Fruit fly (Drosophila melanogaster) whole organism, embryonic: ENCODE data around the gene Pde9.

Experiments
- ATbp ChIP-seq: fragments of 200-800 bp; sonication (Bioruptor generic); optimal IDR thresholded peaks from 2 replicates; lab custom pipeline; 2017; ENCODE audit warnings: missing biosample characterization, mild to moderate bottlenecking, missing genetic modification characterization, missing genetic modification reagents
- Atf6 ChIP-seq: fragments of 200-800 bp; sonication (Bioruptor generic); IDR thresholded peaks from 2 replicates; pipeline ENCODE4 v1.3.6; 2022; ENCODE audit warnings: missing biosample characterization, missing genetic modification characterization
- CG10979 ChIP-seq: fragments of 200-800 bp; sonication (Bioruptor generic); optimal IDR thresholded peaks from 2 replicates; lab custom pipeline; 2018; ENCODE audit warnings: missing biosample characterization, mild to moderate bottlenecking, missing genetic modification characterization, moderate library complexity
- CG11398 ChIP-seq: fragments of 200-800 bp; sonication (Bioruptor generic); optimal IDR thresholded peaks from 2 replicates; lab custom pipeline; 2016; ENCODE audit warnings: missing biosample characterization, missing genetic modification characterization
- CG11696 ChIP-seq: fragments of 200-800 bp; sonication (Bioruptor generic); IDR thresholded peaks from 2 replicates; pipeline ENCODE4 v1.3.6; 2022; ENCODE audit warnings: missing biosample characterization, missing genetic modification characterization
- CG12071 ChIP-seq: fragments of 200-800 bp; sonication (Bioruptor generic); optimal IDR thresholded peaks from 3 replicates; lab custom pipeline; 2018; ENCODE audit warnings: missing biosample characterization, mild to moderate bottlenecking, missing genetic modification characterization
- CG12769 ChIP-seq: fragments of 200-800 bp; sonication (Bioruptor generic); optimal IDR thresholded peaks from 2 replicates; lab custom pipeline; 2019; ENCODE audit warnings: missing biosample characterization, mild to moderate bottlenecking, missing genetic modification characterization, moderate library complexity
- CG1602 ChIP-seq: fragments of 200-800 bp; sonication (Bioruptor generic); optimal IDR thresholded peaks from 3 replicates; lab custom pipeline; 2016; ENCODE audit warnings: missing biosample characterization, missing genetic modification characterization
- CG16779 ChIP-seq: fragments of 200-800 bp; sonication (Bioruptor generic); IDR thresholded peaks from 2 replicates; pipeline ENCODE4 v1.3.6; 2022; ENCODE audit warnings: missing biosample characterization, missing genetic modification characterization
- CG18262 ChIP-seq: fragments of 200-800 bp; optimal IDR thresholded peaks from 3 replicates; lab custom pipeline; 2019; ENCODE audit warnings: missing biosample characterization, mild to moderate bottlenecking, missing genetic modification characterization, moderate library complexity
- CG18619 ChIP-seq: fragments of 200-800 bp; sonication (Bioruptor generic); optimal IDR thresholded peaks from 3 replicates; lab custom pipeline; 2017; ENCODE audit warnings: missing biosample characterization, mild to moderate bottlenecking, missing genetic modification characterization
- CG31388 ChIP-seq: fragments of 200-800 bp; sonication (Bioruptor generic); optimal IDR thresholded peaks from 2 replicates; lab custom pipeline; 2016; ENCODE audit warnings: missing biosample characterization, missing genetic modification characterization
- CG4424 ChIP-seq: fragments of 200-800 bp; sonication (Bioruptor generic); optimal IDR thresholded peaks from 3 replicates; lab custom pipeline; 2016; ENCODE audit warnings: missing biosample characterization, missing genetic modification characterization
- CG4617 ChIP-seq: fragments of 200-800 bp; sonication (Bioruptor generic); optimal IDR thresholded peaks from 3 replicates; lab custom pipeline; 2016; ENCODE audit warnings: missing biosample characterization, missing genetic modification characterization, borderline replicate concordance
- CG4820 ChIP-seq: fragments of 200-800 bp; sonication (Bioruptor generic); optimal IDR thresholded peaks from 3 replicates; lab custom pipeline; 2016; ENCODE audit warnings: missing biosample characterization, missing genetic modification characterization
- CG6689 ChIP-seq: fragments of 200-800 bp; sonication (Bioruptor generic); IDR thresholded peaks from 2 replicates; pipeline ENCODE4 v1.3.6; 2022; ENCODE audit warnings: missing biosample characterization, missing genetic modification characterization
- CG6791 ChIP-seq: fragments of 200-800 bp; sonication (Bioruptor generic); IDR thresholded peaks from 3 replicates; pipeline ENCODE4 v1.3.6; 2022; ENCODE audit warnings: missing biosample characterization, missing genetic modification characterization; ENCODE audit not compliant: partially characterized antibody
- CG7839 ChIP-seq: fragments of 200-800 bp; sonication (Bioruptor generic); optimal IDR thresholded peaks from 3 replicates; lab custom pipeline; 2018; ENCODE audit warnings: missing biosample characterization, mild to moderate bottlenecking, missing genetic modification characterization, moderate library complexity
- CG9797 ChIP-seq: fragments of 200-800 bp; sonication (Bioruptor generic); optimal IDR thresholded peaks from 3 replicates; lab custom pipeline; 2018; ENCODE audit warnings: missing biosample characterization, mild to moderate bottlenecking, missing genetic modification characterization
- D19B ChIP-seq: fragments of 200-800 bp; sonication (Bioruptor generic); optimal IDR thresholded peaks from 2 replicates; lab custom pipeline; 2017; ENCODE audit warnings: missing biosample characterization, mild to moderate bottlenecking, missing genetic modification characterization
- Fer2 ChIP-seq: fragments of 200-800 bp; sonication (Bioruptor generic); optimal IDR thresholded peaks from 2 replicates; lab custom pipeline; 2018; ENCODE audit warnings: missing biosample characterization, mild to moderate bottlenecking, missing genetic modification characterization, moderate library complexity
- Gug ChIP-seq: fragments of 200-800 bp; sonication (Bioruptor generic); IDR thresholded peaks from 4 replicates; pipeline ENCODE4 v1.3.6; 2022; ENCODE audit warnings: missing biosample characterization, missing genetic modification characterization
- Med ChIP-seq: fragments of 200-800 bp; sonication (Bioruptor generic); peaks from one replicate; lab custom pipeline; 2016; ENCODE audit warnings: missing biosample characterization, missing genetic modification characterization, mild to moderate bottlenecking, inconsistent platforms, moderate library complexity
- Ptx1 ChIP-seq: fragments of 200-800 bp; sonication (Bioruptor generic); IDR thresholded peaks from 2 replicates; pipeline ENCODE4 v1.3.6; 2022; ENCODE audit warnings: missing biosample characterization, missing genetic modification characterization
- Rfx ChIP-seq: fragments of 200-800 bp; sonication (Bioruptor generic); IDR thresholded peaks from 2 replicates; pipeline ENCODE4 v1.3.6; 2022; ENCODE audit warnings: missing biosample characterization, missing genetic modification characterization
- Sox102F ChIP-seq: fragments of 200-800 bp; sonication (Bioruptor generic); optimal IDR thresholded peaks from 2 replicates; lab custom pipeline; 2018; ENCODE audit warnings: missing biosample characterization, mild to moderate bottlenecking, missing genetic modification characterization, moderate library complexity
- Vsx1 ChIP-seq: fragments of 200-800 bp; sonication (Bioruptor generic); optimal IDR thresholded peaks from 2 replicates; lab custom pipeline; 2017; ENCODE audit warnings: missing biosample characterization, mild to moderate bottlenecking, missing genetic modification characterization, missing genetic modification reagents
- ac ChIP-seq: fragments of 200-800 bp; sonication (Bioruptor generic); optimal IDR thresholded peaks from 3 replicates; lab custom pipeline; 2017; ENCODE audit warnings: missing biosample characterization, mild to moderate bottlenecking, missing genetic modification characterization
- amos ChIP-seq: fragments of 200-800 bp; sonication (Bioruptor generic); IDR thresholded peaks from 2 replicates; pipeline ENCODE4 v1.3.6; 2022; ENCODE audit warnings: missing biosample characterization, missing genetic modification characterization; ENCODE audit not compliant: partially characterized antibody
- chif ChIP-seq, 2 experiments: fragments of 200-800 bp; sonication (Bioruptor generic); optimal IDR thresholded peaks; 3 replicates each; lab custom pipeline; 2016; ENCODE audit warnings: missing biosample characterization in 2 of 2, missing genetic modification characterization in 2 of 2
- dm ChIP-seq: fragments of 200-800 bp; sonication (Bioruptor generic); optimal IDR thresholded peaks from 3 replicates; lab custom pipeline; 2016; ENCODE audit warnings: missing biosample characterization, missing genetic modification characterization
- dmrt99B ChIP-seq: fragments of 200-800 bp; sonication (Bioruptor generic); optimal IDR thresholded peaks from 2 replicates; lab custom pipeline; 2018; ENCODE audit warnings: missing biosample characterization, mild to moderate bottlenecking, missing genetic modification characterization, moderate library complexity
- esg ChIP-seq: fragments of 200-800 bp; sonication (Bioruptor generic); conservative IDR thresholded peaks from 2 replicates; pipeline ENCODE4 v1.3.6; 2022; ENCODE audit warnings: missing biosample characterization, missing genetic modification characterization
- ewg ChIP-seq: fragments of 200-800 bp; sonication (Bioruptor generic); optimal IDR thresholded peaks from 3 replicates; lab custom pipeline; 2017; ENCODE audit warnings: mild to moderate bottlenecking, missing biosample characterization, missing genetic modification reagents, missing genetic modification characterization
- fd96Cb ChIP-seq: fragments of 200-800 bp; sonication (Bioruptor generic); optimal IDR thresholded peaks from 2 replicates; lab custom pipeline; 2018; ENCODE audit warnings: missing biosample characterization, mild to moderate bottlenecking, missing genetic modification characterization, moderate library complexity
- gce ChIP-seq: fragments of 200-800 bp; sonication (Bioruptor generic); IDR thresholded peaks from 3 replicates; pipeline ENCODE4 v1.3.6; 2022; ENCODE audit warnings: missing biosample characterization, missing genetic modification characterization
- gem ChIP-seq: fragments of 200-800 bp; sonication (Bioruptor generic); optimal IDR thresholded peaks from 2 replicates; lab custom pipeline; 2019; ENCODE audit warnings: missing biosample characterization, mild to moderate bottlenecking, missing genetic modification characterization, moderate library complexity
- grau ChIP-seq: fragments of 200-800 bp; optimal IDR thresholded peaks from 3 replicates; lab custom pipeline; 2019; ENCODE audit warnings: missing biosample characterization, mild to moderate bottlenecking, missing genetic modification characterization, moderate library complexity
- ham ChIP-seq: fragments of 200-800 bp; sonication (Bioruptor generic); IDR thresholded peaks from 2 replicates; pipeline ENCODE4 v1.3.6; 2022; ENCODE audit warnings: missing biosample characterization, missing genetic modification characterization
- hkb ChIP-seq, 2 experiments: fragments of 200-800 bp in 1 of 2; fragments of >200 bp in 1 of 2; sonication (Bioruptor generic) in 1 of 2; IDR thresholded peaks in 1 of 2; optimal IDR thresholded peaks in 1 of 2; 2 replicates each; pipeline versions ENCODE4 v1.3.6 to Lab custom; 2017 to 2022; ENCODE audit warnings: missing biosample characterization in 1 of 2, missing genetic modification characterization in 1 of 2
- knrl ChIP-seq: fragments of 200-800 bp; sonication (Bioruptor generic); IDR thresholded peaks from 3 replicates; pipeline ENCODE4 v1.3.6; 2022; ENCODE audit warnings: missing biosample characterization, missing genetic modification characterization; ENCODE audit not compliant: partially characterized antibody
- lab ChIP-seq: fragments of 200-800 bp; sonication (Bioruptor generic); optimal IDR thresholded peaks from 3 replicates; lab custom pipeline; 2017; ENCODE audit warnings: missing biosample characterization, missing genetic modification characterization, mild to moderate bottlenecking, moderate library complexity, missing genetic modification reagents
- phol ChIP-seq: fragments of 200-800 bp; sonication (Bioruptor generic); optimal IDR thresholded peaks from 3 replicates; lab custom pipeline; 2018; ENCODE audit warnings: missing biosample characterization, mild to moderate bottlenecking, missing genetic modification characterization, moderate library complexity
- ranshi ChIP-seq: fragments of 200-800 bp; sonication (Bioruptor generic); IDR thresholded peaks from 2 replicates; pipeline ENCODE4 v1.3.6; 2022; ENCODE audit warnings: missing biosample characterization, missing genetic modification characterization
- row ChIP-seq: fragments of 200-800 bp; sonication (Bioruptor generic); IDR thresholded peaks from 3 replicates; pipeline ENCODE4 v1.3.6; 2022; ENCODE audit warnings: missing biosample characterization, missing genetic modification characterization
- run ChIP-seq: fragments of 200-800 bp; sonication (Bioruptor generic); optimal IDR thresholded peaks from 3 replicates; lab custom pipeline; 2018; ENCODE audit warnings: missing biosample characterization, mild to moderate bottlenecking, missing genetic modification characterization
- sens-2 ChIP-seq: fragments of 200-800 bp; sonication (Bioruptor generic); IDR thresholded peaks from 2 replicates; pipeline ENCODE4 v1.3.6; 2022; ENCODE audit warnings: missing biosample characterization, missing genetic modification characterization
- seq ChIP-seq: fragments of 200-800 bp; sonication (Bioruptor generic); IDR thresholded peaks from 2 replicates; pipeline ENCODE4 v1.3.6; 2022; ENCODE audit warnings: missing biosample characterization, missing genetic modification characterization

Pde9 gene

DNA sequence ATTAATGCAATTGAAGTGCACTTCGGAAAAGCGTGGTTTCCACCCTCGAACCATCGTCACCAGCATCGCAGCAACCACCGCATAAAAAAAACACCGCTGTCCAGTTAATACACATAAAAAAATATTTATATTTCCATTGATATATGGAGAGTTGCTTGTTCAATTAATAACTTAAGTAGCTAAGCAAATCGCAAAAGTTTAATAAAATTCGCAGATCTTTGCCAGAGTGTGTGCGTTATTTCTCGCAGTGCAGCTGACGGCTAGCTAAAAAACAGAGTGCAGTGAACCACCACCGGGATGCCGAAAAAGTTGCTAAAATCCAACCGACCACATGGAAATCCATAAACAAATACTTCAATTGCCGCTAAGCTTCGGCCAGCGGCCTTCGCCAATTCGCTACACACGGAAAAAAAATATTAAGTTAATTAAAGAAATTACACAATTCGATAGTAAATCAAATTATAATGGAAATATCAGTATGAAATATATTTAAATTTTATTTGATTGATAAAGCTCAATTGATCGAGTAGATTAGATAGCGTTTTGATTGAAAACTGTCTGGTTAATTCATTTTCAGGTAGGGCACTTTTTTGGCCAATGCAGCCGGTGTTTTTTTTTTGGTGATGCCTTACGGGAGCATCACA lies 26.3 kb upstream of the Pde9 start (continued):
- TF ChIP-seq CG6791 (GFP tag; lab: Robert Waterston, UW) = no peak
- TF ChIP-seq Atf6 (GFP tag; lab: Robert Waterston, UW) = no peak
- peak; percentile 69 for TF ChIP-seq Med (GFP tag; lab: Kevin White, UChicago)
- TF ChIP-seq phol (tag; lab: Kevin White, UChicago) = peak; percentile 55
- TF ChIP-seq ham (GFP tag; lab: Robert Waterston, UW) = no peak
- 0 out of 2 replicates have a peak, but pooled peaks have one; percentile 28 for TF ChIP-seq Ptx1 (GFP tag; lab: Robert Waterston, UW)
- TF ChIP-seq Sox102F (GFP tag; lab: Kevin White, UChicago) = peak; percentile 35
- peak; percentile 46 for TF ChIP-seq fd96Cb (tag; lab: Kevin White, UChicago)
- no peak for TF ChIP-seq run
- peak; percentile 46 for TF ChIP-seq CG7839 (tag; lab: Kevin White, UChicago)
- peak; percentile 56 for TF ChIP-seq gem (tag; lab: Kevin White, UChicago)
- TF ChIP-seq CG12071 = no peak
- TF ChIP-seq lab (GFP tag; lab: Kevin White, UChicago) = peak; percentile 50
- no peak for TF ChIP-seq seq (GFP tag; lab: Robert Waterston, UW)
- TF ChIP-seq ranshi (GFP tag; lab: Robert Waterston, UW) = peak; percentile 39; the same call in 1 of the 2 replicates
- TF ChIP-seq sens-2 (GFP tag; lab: Robert Waterston, UW) = 0 out of 2 replicates have a peak, but pooled peaks have one; percentile 33
- TF ChIP-seq D19B (GFP tag; lab: Kevin White, UChicago) = no peak
- no peak for TF ChIP-seq Rfx (GFP tag; lab: Robert Waterston, UW)
- peak; percentile 48 for TF ChIP-seq row
- peak; percentile 63 for TF ChIP-seq CG10979
- TF ChIP-seq ATbp = peak; percentile 36
- no peak for TF ChIP-seq CG11696 (GFP tag; lab: Robert Waterston, UW)
- peak; percentile 0 for TF ChIP-seq CG18619 (GFP tag; lab: Kevin White, UChicago)
- TF ChIP-seq CG6689 (GFP tag; lab: Robert Waterston, UW) = 0 out of 2 replicates have a peak, but pooled peaks have one; percentile 39
- TF ChIP-seq CG1602 (GFP tag; lab: Kevin White, UChicago) = peak; percentile 3
- TF ChIP-seq esg (GFP tag; lab: Robert Waterston, UW) = peak; percentile 40; the same call in 1 of the 2 replicates
- no peak for TF ChIP-seq CG4617 (GFP tag; lab: Kevin White, UChicago)
- peak; percentile 16 for TF ChIP-seq CG4820 (GFP tag; lab: Kevin White, UChicago)
- no peak for TF ChIP-seq CG9797 (GFP tag; lab: Kevin White, UChicago)
- no peak for TF ChIP-seq CG31388 (GFP tag; lab: Kevin White, UChicago)
- no peak for TF ChIP-seq amos (GFP tag; lab: Robert Waterston, UW)
- TF ChIP-seq dmrt99B = peak; percentile 60
- no peak for TF ChIP-seq Fer2 (tag; lab: Kevin White, UChicago)
- TF ChIP-seq CG16779 (GFP tag; lab: Robert Waterston, UW) = no peak
- TF ChIP-seq grau (tag; lab: Kevin White, UChicago) = peak; percentile 31
- TF ChIP-seq CG12769 (tag; lab: Kevin White, UChicago) = no peak
- TF ChIP-seq ewg (GFP tag; lab: Kevin White, UChicago) = peak; percentile 25
- TF ChIP-seq ac (GFP tag; lab: Kevin White, UChicago) = no peak
- TF ChIP-seq CG11398 (GFP tag; lab: Kevin White, UChicago) = no peak
- no peak for TF ChIP-seq Gug
- TF ChIP-seq CG4424 = peak; percentile 11
- no peak for TF ChIP-seq knrl (GFP tag; lab: Robert Waterston, UW)
- TF ChIP-seq CG18262 (tag; lab: Kevin White, UChicago) = peak; percentile 52
- 0 out of 3 replicates have a peak, but pooled peaks have one; percentile 20 for TF ChIP-seq gce (GFP tag; lab: Robert Waterston, UW)
- TF ChIP-seq dm = no peak
- TF ChIP-seq Vsx1 (GFP tag; lab: Kevin White, UChicago) = no peak
- TF ChIP-seq hkb (optimal IDR thresholded peaks at IDR 0.05; lab: Kevin White, UChicago) = no peak
- TF ChIP-seq hkb (GFP tag; IDR thresholded peaks at IDR 0.05; lab: Robert Waterston, UW) = peak; percentile 12; the same call in 1 of the 2 replicates
- TF ChIP-seq chif (GFP tag; optimal IDR thresholded peaks at IDR 0.05; lab: Kevin White, UChicago) = peak in 1 of 2 experiments; percentile 21
